Fruit fly (Drosophila melanogaster) S2 (cell line): ENCODE results near the gene CG14445.

Experiments
- CG8478 ChIP-seq: fragments of >200 bp; optimal IDR thresholded peaks from 2 replicates; lab custom pipeline; 2018
- CTCF ChIP-seq, 2 experiments: fragments of >200 bp; optimal IDR thresholded peaks; 2 replicates each; lab custom pipeline; 2018

The CG14445 gene

DNA sequence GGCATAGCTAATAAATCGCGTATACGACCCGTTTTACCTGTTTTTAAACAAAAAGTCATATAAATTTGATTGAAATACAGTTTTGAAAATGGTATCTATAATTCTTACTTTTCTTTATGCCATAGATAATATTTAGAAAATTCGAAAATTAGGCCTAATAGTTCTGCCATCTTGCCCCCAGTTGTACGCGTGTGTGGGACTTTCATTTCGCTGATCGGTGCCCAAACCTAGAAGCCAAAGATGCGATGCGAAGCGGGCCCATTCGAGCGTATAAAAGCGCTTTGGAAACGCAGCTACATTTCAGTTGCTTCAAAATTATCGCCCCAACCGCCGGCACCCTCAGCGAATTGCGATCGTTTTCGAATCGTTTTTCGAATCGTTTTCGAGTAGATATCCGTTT lies at the start of gene CG14445:
TSS of gene CG14445 (plus strand) at position 301 of the 400 bp plus-strand sequence.
- TF ChIP-seq CTCF (optimal IDR thresholded peaks at IDR 0.05; lab: Kevin White, UChicago), result no peak
- TF ChIP-seq CG8478 (lab: Kevin White, UChicago), result no peak

DNA sequence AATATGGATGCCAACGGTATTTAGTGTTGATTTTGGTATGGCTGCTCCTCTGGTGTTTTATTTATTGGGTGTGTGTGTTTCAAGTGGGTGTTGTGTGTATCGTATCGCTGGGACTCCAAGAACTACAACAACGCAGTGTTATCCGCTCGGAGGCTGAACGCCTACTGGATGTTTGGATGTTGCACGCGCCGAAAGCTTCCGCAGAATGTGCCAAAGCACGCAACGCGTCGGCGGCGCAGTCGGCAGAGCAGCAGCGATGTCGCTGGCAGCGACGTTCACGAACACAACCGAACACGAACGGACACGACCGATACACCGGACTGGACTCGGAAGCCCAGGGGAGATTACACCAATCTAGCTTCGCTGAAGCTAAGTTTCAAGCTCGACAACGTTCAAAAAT lies 44.8 kb upstream of the CG14445 start, which contains the start of gene Ca-alpha1T:
TSS of gene Ca-alpha1T (minus strand) at position 152 of the 400 bp plus-strand sequence.
- TF ChIP-seq CG8478 (lab: Kevin White, UChicago), result no peak
- no peak for TF ChIP-seq CTCF (optimal IDR thresholded peaks at IDR 0.05; lab: Kevin White, UChicago)

DNA sequence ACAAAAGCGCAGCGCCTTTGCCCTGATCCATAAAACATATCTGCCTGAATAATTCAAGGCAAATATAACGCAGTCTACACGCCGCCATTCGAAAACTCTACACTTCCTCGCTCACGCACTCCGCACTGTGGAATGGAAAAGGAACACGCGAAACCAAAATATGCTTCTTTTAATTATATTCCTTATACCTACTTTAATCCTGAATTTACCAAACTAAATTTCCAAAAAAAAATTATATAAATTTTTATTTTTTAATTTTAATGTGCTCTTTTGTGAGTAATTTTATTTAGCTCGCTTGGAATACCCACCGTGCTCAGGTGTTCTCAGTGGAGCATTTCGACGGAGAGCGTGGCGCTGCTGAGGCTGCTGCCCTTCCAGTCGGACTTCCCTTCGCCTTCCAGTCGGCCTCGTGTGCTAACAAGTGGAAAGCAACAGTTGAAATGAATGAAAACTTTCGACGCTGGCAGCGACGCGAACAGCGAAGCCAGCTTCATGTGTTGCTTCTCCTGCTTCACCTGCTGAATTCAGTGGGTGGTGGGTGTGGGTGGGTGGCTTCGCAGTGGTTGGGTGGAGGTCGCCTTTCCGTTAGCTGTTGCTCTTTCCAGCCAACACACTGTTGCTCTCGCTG lies 43.8 kb upstream of the CG14445 start:
- TF ChIP-seq CTCF (optimal IDR thresholded peaks at IDR 0.05; lab: Kevin White, UChicago), result no peak
- TF ChIP-seq CG8478 (lab: Kevin White, UChicago), result no peak

DNA sequence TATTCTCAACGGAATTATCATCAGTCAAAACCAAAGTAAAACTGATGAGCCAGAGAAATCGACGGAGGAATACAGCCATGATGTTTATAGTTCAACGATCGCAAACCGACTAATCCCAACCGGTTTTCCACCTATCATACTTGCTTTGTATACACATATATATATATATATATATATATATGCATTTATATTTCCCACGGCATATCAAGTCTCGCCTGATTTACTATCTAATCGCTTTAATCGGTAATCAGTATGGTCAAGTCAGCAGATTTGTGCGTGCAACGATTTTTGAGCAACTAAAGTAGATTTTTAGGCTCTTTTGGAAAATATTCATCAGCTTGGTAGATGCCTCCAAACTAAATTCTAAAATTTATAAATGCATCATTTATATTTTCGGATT lies 40.8 kb upstream of the CG14445 start, which contains the start of gene CG32750:
TSS of gene CG32750 (minus strand) at position 101 of the 400 bp plus-strand sequence.
- TF ChIP-seq CG8478 (lab: Kevin White, UChicago) (no peak), CTCF (optimal IDR thresholded peaks at IDR 0.05; lab: Kevin White, UChicago) (no peak)

DNA sequence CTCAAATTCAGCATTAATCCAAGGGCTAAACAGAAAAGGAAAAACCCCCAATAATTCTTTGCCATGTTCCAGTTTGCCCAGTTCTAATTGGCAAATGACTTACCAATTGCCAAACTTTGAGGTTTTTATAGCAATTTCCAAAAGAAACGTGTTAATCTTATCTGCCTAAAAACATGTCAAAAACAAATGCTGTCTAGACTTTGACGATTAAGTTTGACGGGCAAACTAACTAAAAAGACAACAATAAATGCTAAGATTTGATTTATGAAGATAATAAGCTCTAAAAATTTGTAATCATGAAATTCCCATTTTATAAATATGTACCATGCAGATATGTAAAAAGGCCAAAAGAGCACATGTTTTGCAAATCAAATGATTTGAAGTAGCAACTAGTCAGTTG lies 38.6 kb upstream of the CG14445 start, which contains the start of gene CG32751:
TSS of gene CG32751 (minus strand) at position 101 of the 400 bp plus-strand sequence.
- no peak for TF ChIP-seq CTCF (optimal IDR thresholded peaks at IDR 0.05; lab: Kevin White, UChicago)
- no peak for TF ChIP-seq CG8478 (lab: Kevin White, UChicago)

dm6 chrX:6199791-6200190 lies 37.3 kb upstream of the CG14445 start, which contains the start of gene CG43090:
Gene CG43090, minus strand, starts transcription at chrX:6199891.
- no peak for TF ChIP-seq CTCF (optimal IDR thresholded peaks at IDR 0.05; lab: Kevin White, UChicago)
- no peak for TF ChIP-seq CG8478 (lab: Kevin White, UChicago)

DNA sequence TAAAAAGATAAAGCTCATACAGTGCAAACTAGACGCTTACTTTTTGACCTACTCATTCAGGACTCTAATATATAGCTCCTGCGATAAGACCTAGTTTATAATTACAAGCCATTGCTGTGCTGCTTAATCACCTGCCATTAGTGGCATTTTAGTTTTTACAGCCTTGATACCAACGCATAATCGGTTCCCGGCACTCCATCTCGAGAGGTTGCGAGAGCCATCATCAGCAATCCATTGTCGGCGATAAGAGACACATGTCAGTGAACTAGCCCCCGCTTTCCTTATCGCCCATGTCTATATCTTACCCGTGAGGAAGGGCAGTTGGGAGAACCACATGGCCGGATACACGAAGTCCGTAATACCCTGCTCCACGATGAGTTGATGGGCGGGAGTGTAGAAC lies 35.7 kb upstream of the CG14445 start:
- TF ChIP-seq CG8478 (lab: Kevin White, UChicago), result no peak
- TF ChIP-seq CTCF (optimal IDR thresholded peaks at IDR 0.05; lab: Kevin White, UChicago), result no peak

dm6 chrX:6202509-6202979 lies 34.6 kb upstream of the CG14445 start, which contains the start of gene vanin-like:
Gene vanin-like, minus strand, starts transcription at chrX:6202559.
- no peak for TF ChIP-seq CTCF (optimal IDR thresholded peaks at IDR 0.05; lab: Kevin White, UChicago)
- TF ChIP-seq CG8478 (lab: Kevin White, UChicago), result no peak

dm6 chrX:6205099-6205498 lies 32.0 kb upstream of the CG14445 start:
- no peak for TF ChIP-seq CG8478 (lab: Kevin White, UChicago)

DNA sequence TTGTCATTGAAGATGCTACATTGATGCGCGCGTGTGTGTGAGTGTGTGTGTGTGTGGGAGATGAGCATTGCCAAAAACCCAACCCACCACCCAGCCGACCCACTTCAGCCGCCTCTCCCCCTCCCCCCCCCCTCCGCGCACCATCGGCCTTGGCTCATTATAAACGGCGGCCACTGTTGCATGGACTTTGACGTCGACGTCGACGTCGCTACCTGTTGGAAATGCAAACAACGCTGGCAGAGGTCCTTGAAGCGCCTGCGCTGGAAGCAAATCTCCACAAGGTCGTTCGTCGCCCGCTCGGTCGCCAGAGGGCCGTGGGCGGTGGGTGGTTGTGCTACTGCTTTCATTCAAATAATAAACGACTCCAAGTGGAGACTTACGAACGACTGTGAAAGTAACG lies 20.5 kb upstream of the CG14445 start:
- TF ChIP-seq CTCF (optimal IDR thresholded peaks at IDR 0.05; lab: Kevin White, UChicago) (no peak), CG8478 (lab: Kevin White, UChicago) (no peak)

dm6 chrX:6219227-6219626 lies 17.9 kb upstream of the CG14445 start, which contains the start of gene Btnd:
Gene Btnd, minus strand, starts transcription at chrX:6219327.
- no peak for TF ChIP-seq CG8478 (lab: Kevin White, UChicago)

- TF ChIP-seq CTCF (optimal IDR thresholded peaks at IDR 0.05; lab: Kevin White, UChicago) (no peak), CG8478 (lab: Kevin White, UChicago) (no peak)
Observed at dm6 chrX:6219845-6220345, 17.2 kb upstream of the CG14445 start, which contains the start of gene Efr. Gene Efr, plus strand, starts transcription at chrX:6219957.

dm6 chrX:6224225-6225190 lies 12.6 kb upstream of the CG14445 start, which contains the start of gene sqh:
Gene sqh, minus strand, starts transcription at chrX:6225140.
- TF ChIP-seq CG8478 (lab: Kevin White, UChicago) (no peak), CTCF (optimal IDR thresholded peaks at IDR 0.05; lab: Kevin White, UChicago) (no peak)

- TF ChIP-seq CG8478 (lab: Kevin White, UChicago) (no peak), CTCF (optimal IDR thresholded peaks at IDR 0.05; lab: Kevin White, UChicago) (no peak)
Observed at dm6 chrX:6225472-6226049, 11.6 kb upstream of the CG14445 start, which contains the start of gene dtn. Gene dtn, plus strand, starts transcription at chrX:6225647.
